Fruit fly (Drosophila melanogaster) Kc167 (cell line): ENCODE measurements around the gene CG12594.

ENCODE experiments used
- Sin3A ChIP-seq: fragments of >200 bp; optimal IDR thresholded peaks from 2 replicates; lab custom pipeline; 2018; ENCODE audit warnings: missing external identifiers
- h ChIP-seq: fragments of >200 bp; optimal IDR thresholded peaks from 3 replicates; lab custom pipeline; 2018; ENCODE audit warnings: missing external identifiers
- psq ChIP-seq: fragments of >200 bp; optimal IDR thresholded peaks from 2 replicates; lab custom pipeline; 2017; ENCODE audit warnings: missing external identifiers
- ttk ChIP-seq: sonication (Bioruptor generic); optimal IDR thresholded peaks from 2 replicates; lab custom pipeline; 2017; ENCODE audit warnings: missing external identifiers

DNA sequence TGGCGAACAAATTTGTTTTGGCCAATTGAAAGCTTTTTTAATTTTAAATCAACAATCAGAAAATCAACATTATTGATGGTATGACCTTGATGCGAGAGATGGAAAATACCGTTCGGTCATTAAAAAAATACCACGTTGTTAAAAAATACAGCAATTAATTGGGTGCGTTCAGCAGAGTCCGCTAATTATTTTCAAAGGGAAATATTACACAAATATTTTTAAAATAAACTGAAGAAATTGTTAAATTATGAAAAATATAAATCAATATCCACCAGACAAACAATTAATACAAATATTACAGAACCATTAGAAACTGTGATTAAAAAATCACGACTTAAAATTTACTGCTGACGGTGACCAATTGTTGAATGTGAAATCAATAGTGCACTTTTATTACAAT, 43.5 kb upstream of the CG12594 start, which contains the start of gene CG18476:
- no peak for TF ChIP-seq psq
- TF ChIP-seq Sin3A (lab: Kevin White, UChicago): no peak
- TF ChIP-seq h: no peak
- TF ChIP-seq ttk (lab: Kevin White, UChicago): no peak
